Worm (Caenorhabditis elegans) whole organism, L1 larva: ENCODE measurements around the gene ndua-7.

ENCODE experiments used
- F16B12.6 ChIP-seq: fragments of 150-350 bp; optimal IDR thresholded peaks from 2 replicates; lab custom pipeline; 2014; ENCODE audit warnings: missing biosample characterization, missing genetic modification characterization
- alr-1 ChIP-seq: fragments of 200-800 bp; sonication (Bioruptor generic); optimal IDR thresholded peaks from 2 replicates; lab custom pipeline; 2018; ENCODE audit warnings: borderline replicate concordance, mild to moderate bottlenecking, missing genetic modification characterization, missing compliant biosample characterization
- blmp-1 ChIP-seq: fragments of 150-350 bp; optimal IDR thresholded peaks from 2 replicates; lab custom pipeline; 2014; ENCODE audit warnings: missing biosample characterization, missing genetic modification characterization
- ceh-88 ChIP-seq: fragments of 200-800 bp; sonication (Bioruptor generic); IDR thresholded peaks from 2 replicates; pipeline ENCODE4 v1.3.6; 2022; ENCODE audit warnings: missing genetic modification characterization, missing compliant biosample characterization
- ces-1 ChIP-seq: fragments of 150-350 bp; optimal IDR thresholded peaks from 2 replicates; lab custom pipeline; 2014; ENCODE audit warnings: missing biosample characterization, missing genetic modification reagents, missing genetic modification characterization
- dpl-1 ChIP-seq, 3 experiments: fragments of 150-350 bp in 2 of 3; sonication (generic microtip) in 1 of 3; optimal IDR thresholded peaks; 2 replicates each; lab custom pipeline; 2014 to 2017; ENCODE audit warnings: missing biosample characterization in 3 of 3, missing genetic modification characterization in 3 of 3, missing genetic modification reagents in 3 of 3
- egl-13 ChIP-seq: sonication (generic microtip); optimal IDR thresholded peaks from 2 replicates; lab custom pipeline; 2016; ENCODE audit warnings: missing genotype, missing genetic modification reagents, missing genetic modification characterization, missing compliant biosample characterization
- egl-27 ChIP-seq, 2 experiments: fragments of 150-350 bp in 1 of 2; sonication (generic microtip); optimal IDR thresholded peaks; 3 replicates each; lab custom pipeline; 2017 to 2018; ENCODE audit warnings: missing biosample characterization in 2 of 2, missing genetic modification characterization in 2 of 2, missing genetic modification reagents in 2 of 2
- elt-2 ChIP-seq: sonication (generic microtip); optimal IDR thresholded peaks from 2 replicates; lab custom pipeline; 2016; ENCODE audit warnings: missing genetic modification characterization, mild to moderate bottlenecking, inconsistent platforms, missing compliant biosample characterization, missing genetic modification reagents
- elt-3 ChIP-seq, 6 experiments: fragments of 150-350 bp in 1 of 6; sonication (generic microtip); optimal IDR thresholded peaks; 2 replicates each; lab custom pipeline; 2017 to 2018; ENCODE audit warnings: missing biosample characterization in 6 of 6, missing genetic modification characterization in 6 of 6, inconsistent platforms in 1 of 6
- fkh-8 ChIP-seq: sonication (generic microtip); optimal IDR thresholded peaks from 2 replicates; lab custom pipeline; 2016; ENCODE audit warnings: mild to moderate bottlenecking, missing genetic modification characterization, missing compliant biosample characterization
- grh-1 ChIP-seq: fragments of 200-800 bp; sonication (Bioruptor generic); IDR thresholded peaks from 2 replicates; pipeline ENCODE4 v1.3.6; 2022; ENCODE audit warnings: missing genetic modification reagents, missing genetic modification characterization, missing compliant biosample characterization
- hlh-17 ChIP-seq: fragments of 200-800 bp; sonication (Bioruptor generic); optimal IDR thresholded peaks from 2 replicates; lab custom pipeline; 2018; ENCODE audit warnings: missing genetic modification characterization, mild to moderate bottlenecking, missing compliant biosample characterization, moderate library complexity, borderline replicate concordance
- irx-1 ChIP-seq: sonication (generic microtip); optimal IDR thresholded peaks from 2 replicates; lab custom pipeline; 2016; ENCODE audit warnings: missing genetic modification characterization, missing compliant biosample characterization
- isw-1 ChIP-seq: fragments of 200-800 bp; sonication (Bioruptor generic); IDR thresholded peaks from 2 replicates; pipeline ENCODE4 v1.3.6; 2022; ENCODE audit warnings: missing genetic modification characterization, missing compliant biosample characterization
- jun-1 ChIP-seq: fragments of 150-350 bp; optimal IDR thresholded peaks from 2 replicates; lab custom pipeline; 2014; ENCODE audit warnings: missing biosample characterization, missing genetic modification reagents, missing genetic modification characterization
- lin-13 ChIP-seq: fragments of 150-350 bp; optimal IDR thresholded peaks from 2 replicates; lab custom pipeline; 2014; ENCODE audit warnings: missing biosample characterization, missing genetic modification reagents, missing genetic modification characterization
- lin-14 ChIP-seq: fragments of 200-800 bp; sonication (Bioruptor generic); optimal IDR thresholded peaks from 2 replicates; lab custom pipeline; 2018; ENCODE audit warnings: mild to moderate bottlenecking, missing genetic modification characterization, moderate library complexity, missing compliant biosample characterization
- lin-15B ChIP-seq: fragments of 150-350 bp; sonication (generic microtip); optimal IDR thresholded peaks from 3 replicates; lab custom pipeline; 2014; ENCODE audit warnings: missing biosample characterization, missing genetic modification characterization
- lir-3 ChIP-seq: sonication (generic microtip); optimal IDR thresholded peaks from 2 replicates; lab custom pipeline; 2016; ENCODE audit warnings: mild to moderate bottlenecking, missing genetic modification characterization, moderate library complexity, missing compliant biosample characterization; ENCODE audit not compliant: poor library complexity
- mab-9 ChIP-seq: fragments of 200-800 bp; sonication (Bioruptor generic); IDR thresholded peaks from 2 replicates; pipeline ENCODE4 v1.3.6; 2022; ENCODE audit warnings: missing genetic modification reagents, missing genetic modification characterization, missing compliant biosample characterization
- mdl-1 ChIP-seq, 2 experiments: fragments of 150-350 bp; optimal IDR thresholded peaks; 2 replicates each; lab custom pipeline; 2014 to 2017; ENCODE audit warnings: missing biosample characterization in 2 of 2, missing genetic modification characterization in 2 of 2, inconsistent platforms in 1 of 2
- mef-2 ChIP-seq: fragments of 150-350 bp; optimal IDR thresholded peaks from 2 replicates; lab custom pipeline; 2014; ENCODE audit warnings: missing biosample characterization, missing genetic modification characterization
- nhr-19 ChIP-seq: fragments of 200-800 bp; sonication (Bioruptor generic); conservative IDR thresholded peaks from 2 replicates; pipeline ENCODE4 v1.3.6; 2022; ENCODE audit warnings: missing genetic modification characterization, missing compliant biosample characterization
- nhr-20 ChIP-seq: sonication (generic microtip); optimal IDR thresholded peaks from 2 replicates; lab custom pipeline; 2016; ENCODE audit warnings: mild to moderate bottlenecking, missing genetic modification characterization, missing compliant biosample characterization
- nhr-237 ChIP-seq: fragments of 150-350 bp; optimal IDR thresholded peaks from 2 replicates; lab custom pipeline; 2014; ENCODE audit warnings: missing biosample characterization, missing genetic modification characterization
- nhr-71 ChIP-seq: sonication (generic microtip); optimal IDR thresholded peaks from 2 replicates; lab custom pipeline; 2016; ENCODE audit warnings: mild to moderate bottlenecking, missing genetic modification characterization, moderate library complexity, missing compliant biosample characterization
- pax-3 ChIP-seq: fragments of 200-800 bp; sonication (Bioruptor generic); optimal IDR thresholded peaks from 2 replicates; lab custom pipeline; 2018; ENCODE audit warnings: mild to moderate bottlenecking, missing genetic modification characterization, moderate library complexity, missing compliant biosample characterization
- pqm-1 ChIP-seq: sonication (generic microtip); optimal IDR thresholded peaks from 3 replicates; lab custom pipeline; 2017; ENCODE audit warnings: missing biosample characterization, missing genetic modification characterization
- rnt-1 ChIP-seq: sonication (generic microtip); optimal IDR thresholded peaks from 2 replicates; lab custom pipeline; 2016; ENCODE audit warnings: mild to moderate bottlenecking, missing genetic modification characterization, moderate library complexity, missing compliant biosample characterization
- skn-1 ChIP-seq: fragments of 150-350 bp; optimal IDR thresholded peaks from 2 replicates; lab custom pipeline; 2014; ENCODE audit warnings: missing biosample characterization, missing genetic modification characterization
- snu-23 ChIP-seq: sonication (generic microtip); optimal IDR thresholded peaks from 2 replicates; lab custom pipeline; 2016; ENCODE audit warnings: missing genetic modification characterization, missing compliant biosample characterization
- sox-4 ChIP-seq: sonication (generic microtip); optimal IDR thresholded peaks from 2 replicates; lab custom pipeline; 2016; ENCODE audit warnings: missing genetic modification characterization, missing compliant biosample characterization
- swsn-7 ChIP-seq: sonication (generic microtip); optimal IDR thresholded peaks from 2 replicates; lab custom pipeline; 2016; ENCODE audit warnings: missing genetic modification characterization, missing compliant biosample characterization
- tbx-2 ChIP-seq: sonication (generic microtip); optimal IDR thresholded peaks from 2 replicates; lab custom pipeline; 2016; ENCODE audit warnings: missing genetic modification characterization, missing compliant biosample characterization
- tlp-1 ChIP-seq: fragments of 150-350 bp; optimal IDR thresholded peaks from 2 replicates; lab custom pipeline; 2014; ENCODE audit warnings: missing biosample characterization, missing genetic modification characterization
- unc-30 ChIP-seq: sonication (generic microtip); optimal IDR thresholded peaks from 2 replicates; lab custom pipeline; 2017; ENCODE audit warnings: missing biosample characterization, missing genetic modification characterization
- unc-62 ChIP-seq: fragments of 150-350 bp; optimal IDR thresholded peaks from 2 replicates; lab custom pipeline; 2014; ENCODE audit warnings: missing biosample characterization, missing genetic modification reagents, missing genetic modification characterization
- unc-98 ChIP-seq: fragments of 200-800 bp; sonication (Bioruptor generic); IDR thresholded peaks from 2 replicates; pipeline ENCODE4 v1.3.6; 2022; ENCODE audit warnings: missing genetic modification characterization, missing compliant biosample characterization
- vab-15 ChIP-seq: sonication (generic microtip); optimal IDR thresholded peaks from 2 replicates; lab custom pipeline; 2017; ENCODE audit warnings: missing genotype, mild to moderate bottlenecking, missing genetic modification characterization, missing compliant biosample characterization
- zag-1 ChIP-seq: fragments of 150-350 bp; optimal IDR thresholded peaks from 2 replicates; lab custom pipeline; 2014; ENCODE audit warnings: missing biosample characterization, missing genetic modification characterization
- zip-4 ChIP-seq: fragments of 200-800 bp; sonication (Bioruptor generic); optimal IDR thresholded peaks from 2 replicates; lab custom pipeline; 2018; ENCODE audit warnings: mild to moderate bottlenecking, missing genetic modification characterization, moderate library complexity, missing compliant biosample characterization

ndua-7 gene

ce11 chrII:13477230-13477629 is 17.2 kb downstream of the ndua-7 start (continued):
- TF ChIP-seq nhr-237: no peak
- 0 out of 2 replicates have a peak, but pooled peaks have one; percentile 26 for TF ChIP-seq grh-1 (GFP tag; lab: Robert Waterston, UW)
- no peak for TF ChIP-seq pax-3 (tag; lab: Kevin White, UChicago)
- peak; percentile 73 for TF ChIP-seq rnt-1
- TF ChIP-seq tbx-2 (tag; lab: Kevin White, UChicago): peak; percentile 60
- peak; percentile 50 for TF ChIP-seq lin-14 (GFP tag; lab: Kevin White, UChicago)
- TF ChIP-seq vab-15 (tag; lab: Kevin White, UChicago): no peak
- TF ChIP-seq pqm-1 (tag; lab: Kevin White, UChicago): no peak
- peak; percentile 48 for TF ChIP-seq isw-1 (GFP tag; lab: Robert Waterston, UW)
- TF ChIP-seq, all 84 proteins: peak for 37

DNA sequence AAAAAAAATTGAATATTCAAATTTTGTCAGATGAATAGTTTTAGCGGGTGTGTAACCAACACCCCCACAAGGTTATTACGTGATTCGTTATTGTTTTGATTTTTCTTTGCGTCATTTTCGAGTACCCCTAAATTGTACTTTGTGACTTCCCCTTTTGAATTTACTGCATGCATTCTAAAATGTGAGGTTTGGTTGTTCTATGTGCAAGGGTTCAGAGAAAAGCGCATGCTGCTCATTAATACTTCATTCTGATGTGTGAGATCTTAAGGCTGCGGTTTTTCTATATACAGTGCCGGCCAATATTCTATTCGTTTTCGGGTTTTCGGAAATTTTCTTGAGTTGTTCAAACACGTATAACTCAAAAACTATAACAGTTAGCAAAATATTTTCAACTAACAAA is 19.0 kb downstream of the ndua-7 start:
- TF ChIP-seq nhr-19 (GFP tag; lab: Robert Waterston, UW): peak; percentile 67
- peak; percentile 50 for TF ChIP-seq fkh-8 (tag; lab: Kevin White, UChicago)
- peak; percentile 52 for TF ChIP-seq nhr-71

DNA sequence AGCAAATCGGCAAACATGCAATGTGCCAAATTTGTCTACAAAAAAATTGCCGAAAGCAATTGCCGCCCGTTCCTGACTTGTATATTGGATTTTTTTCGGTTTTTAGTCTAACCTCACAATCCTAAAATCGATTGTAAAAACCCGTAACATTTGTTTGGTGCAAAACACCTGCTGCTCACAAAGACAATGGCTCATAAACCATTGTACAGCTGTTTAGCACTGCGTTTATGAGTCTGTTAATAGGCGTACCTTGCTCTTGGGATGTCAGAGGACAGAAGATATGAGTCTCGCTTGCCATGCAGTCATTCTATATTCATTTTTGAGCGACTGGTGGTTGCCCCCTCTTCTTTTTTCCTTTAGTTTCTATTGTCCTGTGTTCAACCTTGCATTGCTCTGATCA is 22.3 kb downstream of the ndua-7 start, which contains the start of gene E01G4.5:
Gene E01G4.5, plus strand, starts transcription at position 301 of the 400 bp plus-strand sequence.
- TF ChIP-seq rnt-1 (peak; percentile 14), egl-27 (tag; optimal IDR thresholded peaks at IDR 0.05; lab: Kevin White, UChicago) (no peak)

DNA sequence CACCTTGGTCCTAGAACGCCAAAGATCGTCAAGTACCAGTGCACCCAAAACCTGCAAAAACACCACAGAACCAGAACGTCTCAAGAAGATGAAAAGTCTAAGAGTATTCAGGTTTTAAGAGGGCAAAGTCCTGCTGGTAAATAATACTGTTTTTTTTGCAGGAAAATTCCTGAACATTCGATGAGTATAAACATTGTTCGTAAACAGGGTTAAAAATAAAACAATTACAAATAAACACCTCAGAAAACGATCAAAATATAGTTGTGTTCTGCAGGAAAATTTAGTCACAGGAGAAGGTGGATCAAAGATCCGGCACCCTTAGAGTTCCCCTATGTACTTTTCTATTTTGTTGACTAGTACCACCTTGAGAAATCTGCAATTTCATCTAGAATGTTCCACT is 23.7 kb downstream of the ndua-7 start:
- TF ChIP-seq isw-1 (GFP tag; lab: Robert Waterston, UW) (no peak), grh-1 (GFP tag; lab: Robert Waterston, UW) (no peak), skn-1 (tag; lab: Kevin White, UChicago) (no peak), jun-1 (tag; lab: Kevin White, UChicago) (no peak), ces-1 (GFP tag; lab: Kevin White, UChicago) (no peak), irx-1 (tag; lab: Kevin White, UChicago) (no peak), lin-15B (tag; lab: Kevin White, UChicago) (no peak), unc-98 (GFP tag; lab: Robert Waterston, UW) (no peak), elt-3 (tag; optimal IDR thresholded peaks at IDR 0.05; lab: Kevin White, UChicago) (peak in 1 of 6 experiments; percentile 8)
- TF ChIP-seq, all 84 proteins: peak for 1

- TF ChIP-seq tlp-1 (tag; lab: Kevin White, UChicago) (no peak), hlh-17 (GFP tag; lab: Kevin White, UChicago) (no peak), nhr-237 (no peak), swsn-7 (tag; lab: Kevin White, UChicago) (peak; percentile 32), skn-1 (tag; lab: Kevin White, UChicago) (peak; percentile 30), lin-13 (no peak), zip-4 (GFP tag; lab: Kevin White, UChicago) (no peak), elt-2 (peak; percentile 97), lir-3 (tag; lab: Kevin White, UChicago) (no peak), F16B12.6 (tag; lab: Kevin White, UChicago) (no peak), lin-14 (GFP tag; lab: Kevin White, UChicago) (peak; percentile 91), dpl-1 (GFP tag; optimal IDR thresholded peaks at IDR 0.05; lab: Kevin White, UChicago) (peak in 1 of 3 experiments; percentile 30), unc-30 (no peak), mdl-1 (tag; optimal IDR thresholded peaks at IDR 0.05; lab: Kevin White, UChicago) (peak in 1 of 2 experiments; percentile 87), ceh-88 (GFP tag; lab: Robert Waterston, UW) (no peak), unc-62 (GFP tag; lab: Kevin White, UChicago) (no peak), egl-13 (no peak), elt-3 (tag; optimal IDR thresholded peaks at IDR 0.05; lab: Kevin White, UChicago) (peak in 5 of 6 experiments; percentile 33 to 83 (median 52)), nhr-71 (peak; percentile 91), mef-2 (tag; lab: Kevin White, UChicago) (no peak), snu-23 (GFP tag; lab: Kevin White, UChicago) (peak; percentile 84), jun-1 (tag; lab: Kevin White, UChicago) (peak; percentile 82), blmp-1 (tag; lab: Kevin White, UChicago) (peak; percentile 69), sox-4 (no peak), alr-1 (tag; lab: Kevin White, UChicago) (no peak), zag-1 (tag; lab: Kevin White, UChicago) (no peak), pax-3 (tag; lab: Kevin White, UChicago) (no peak), mab-9 (no peak), nhr-20 (tag; lab: Kevin White, UChicago) (peak; percentile 94)
Measured at ce11 chrII:13469043-13469652, 25.3 kb downstream of the ndua-7 start, which contains the start of gene E01G4.3. Gene E01G4.3 (minus strand): TSS chrII:13469602.
